Worm (Caenorhabditis elegans) whole organism, early embryonic: ENCODE data around the gene srbc-8.

Experiments
- aly-1 ChIP-seq: sonication (generic microtip); optimal IDR thresholded peaks from 2 replicates; lab custom pipeline; 2016; ENCODE audit warnings: missing genetic modification characterization, missing compliant biosample characterization
- ama-1 ChIP-seq: fragments of 150-350 bp; optimal IDR thresholded peaks from 2 replicates; lab custom pipeline; 2014
- ets-7 ChIP-seq: sonication (generic microtip); optimal IDR thresholded peaks from 2 replicates; lab custom pipeline; 2016; ENCODE audit warnings: missing genotype, missing genetic modification characterization, missing compliant biosample characterization
- flt-1 ChIP-seq: fragments of 200-800 bp; sonication (Bioruptor generic); IDR thresholded peaks from 2 replicates; pipeline ENCODE4 v1.3.6; 2022; ENCODE audit warnings: missing genetic modification characterization, missing compliant biosample characterization
- hmg-4 ChIP-seq: fragments of 200-800 bp; sonication (Bioruptor generic); optimal IDR thresholded peaks from 2 replicates; lab custom pipeline; 2018; ENCODE audit warnings: mild to moderate bottlenecking, missing genetic modification characterization, missing compliant biosample characterization
- sea-1 ChIP-seq: fragments of 200-800 bp; sonication (Bioruptor generic); conservative IDR thresholded peaks from 2 replicates; pipeline ENCODE4 v1.3.6; 2022; ENCODE audit warnings: missing genetic modification characterization, missing compliant biosample characterization
- tbx-11 ChIP-seq: fragments of 200-800 bp; sonication (Bioruptor generic); IDR thresholded peaks from 2 replicates; pipeline ENCODE4 v1.3.6; 2022; ENCODE audit warnings: missing genetic modification characterization, missing compliant biosample characterization
- tra-4 ChIP-seq: sonication (generic microtip); optimal IDR thresholded peaks from 2 replicates; lab custom pipeline; 2017; ENCODE audit warnings: missing genetic modification characterization, missing compliant biosample characterization

DNA sequence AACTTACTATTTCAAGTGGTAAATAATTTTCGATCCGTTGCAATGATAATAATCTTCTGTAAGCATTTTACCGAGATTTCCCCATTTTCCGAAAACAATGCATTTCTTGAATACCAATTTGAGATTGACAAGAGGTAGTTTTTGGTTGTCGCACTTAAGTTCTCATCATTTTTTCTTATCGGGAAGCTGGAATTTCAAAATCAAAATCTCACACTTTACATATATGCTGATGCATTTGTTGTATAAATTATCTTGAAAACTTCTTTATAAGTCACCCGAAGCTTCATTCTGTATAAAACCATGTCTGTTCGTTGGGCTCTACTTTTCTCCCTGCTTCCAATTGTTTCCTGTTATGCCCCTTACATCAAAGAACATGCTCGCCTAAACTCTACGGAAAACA lies 33.5 kb downstream of the srbc-8 start, which contains the start of gene try-11:
- TF ChIP-seq hmg-4 (GFP tag; lab: Kevin White, UChicago) (no peak), sea-1 (GFP tag; lab: Robert Waterston, UW) (no peak), tra-4 (no peak), tbx-11 (GFP tag; lab: Robert Waterston, UW) (no peak), ets-7 (tag; lab: Kevin White, UChicago) (no peak), aly-1 (tag; lab: Kevin White, UChicago) (no peak), ama-1 (lab: Kevin White, UChicago) (no peak), flt-1 (no peak)
